Worm (Caenorhabditis elegans): ENCODE data around the gene R03C1.1.

- TF ChIP-seq lin-13 (GFP tag; optimal IDR thresholded peaks at IDR 0.05) (no peak), snpc-4 (tag; optimal IDR thresholded peaks at IDR 0.05) (no peak), mes-2 (tag; optimal IDR thresholded peaks at IDR 0.05; ENCODE audit: poor library complexity, severe bottlenecking) (no peak)
Measured at ce11 chrII:14867530-14867929, 42.7 kb downstream of the R03C1.1 start.
